Worm (Caenorhabditis elegans): ENCODE results near the gene fipr-12.

DNA sequence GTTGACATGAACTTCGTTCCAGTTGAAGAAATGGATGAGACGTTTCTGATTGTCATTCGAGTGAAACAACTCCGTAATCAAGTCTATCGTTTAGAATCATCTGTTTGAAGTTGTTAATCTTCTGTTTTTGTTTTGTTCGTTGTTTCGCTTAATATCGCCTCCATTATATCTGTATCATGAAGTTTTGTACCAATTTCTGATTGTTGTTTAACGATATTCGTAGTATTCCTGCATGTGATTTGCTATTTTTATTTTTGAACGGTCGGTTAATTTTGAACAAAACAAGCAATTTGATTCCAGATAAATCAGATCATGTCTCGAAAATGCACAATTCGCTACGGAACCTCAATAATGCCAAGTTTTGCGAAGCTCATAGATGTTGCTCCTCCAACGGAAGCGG is 39.4 kb downstream of the fipr-12 start, which contains the start of gene C27H6.9:
- TF ChIP-seq nhr-77 (tag; optimal IDR thresholded peaks at IDR 0.05) (no peak), nhr-237 (tag; optimal IDR thresholded peaks at IDR 0.05) (no peak), pax-3 (tag; optimal IDR thresholded peaks at IDR 0.05) (no peak), dpl-1 (GFP tag; optimal IDR thresholded peaks at IDR 0.05) (no peak), zag-1 (tag; optimal IDR thresholded peaks at IDR 0.05) (no peak)

Measured in whole organism, L1 larva.